Worm (Caenorhabditis elegans) whole organism, midembryonic: ENCODE data around the gene R107.9.
"Not testable (repeated sequence)": the region's sequence is repeated elsewhere in the genome, so short reads cannot be mapped to it uniquely, and the experiment has no call there.

Experiments
- T22C8.4 ChIP-seq: fragments of 200-800 bp; sonication (Bioruptor generic); IDR thresholded peaks from 2 replicates; pipeline ENCODE4 v1.3.6; 2022; ENCODE audit warnings: missing genetic modification characterization, missing compliant biosample characterization
- cog-1 ChIP-seq: sonication (generic microtip); optimal IDR thresholded peaks from 2 replicates; lab custom pipeline; 2016; ENCODE audit warnings: missing genetic modification characterization, missing compliant biosample characterization
- flt-1 ChIP-seq: fragments of 200-800 bp; sonication (Bioruptor generic); IDR thresholded peaks from 2 replicates; pipeline ENCODE4 v1.3.6; 2022; ENCODE audit warnings: missing genetic modification characterization, missing compliant biosample characterization
- klf-2 ChIP-seq: fragments of 200-800 bp; sonication (Bioruptor generic); conservative IDR thresholded peaks from 2 replicates; pipeline ENCODE4 v1.3.6; 2022; ENCODE audit warnings: missing genetic modification reagents, missing genetic modification characterization, missing compliant biosample characterization
- med-1 ChIP-seq: sonication (generic microtip); optimal IDR thresholded peaks from 2 replicates; lab custom pipeline; 2017; ENCODE audit warnings: missing genetic modification characterization, mild to moderate bottlenecking, missing compliant biosample characterization, antibody characterized with exemption, missing genetic modification reagents; ENCODE audit not compliant: insufficient read depth
- ref-1 ChIP-seq: fragments of 200-800 bp; sonication (Bioruptor generic); conservative IDR thresholded peaks from 2 replicates; pipeline ENCODE4 v1.3.6; 2022; ENCODE audit warnings: missing genetic modification reagents, missing genetic modification characterization, missing compliant biosample characterization
- tab-1 ChIP-seq: fragments of 200-800 bp; sonication (Bioruptor generic); IDR thresholded peaks from 2 replicates; pipeline ENCODE4 v1.3.6; 2022; ENCODE audit warnings: missing genetic modification characterization, missing compliant biosample characterization
- ztf-23 ChIP-seq: fragments of 200-800 bp; sonication (Bioruptor generic); IDR thresholded peaks from 2 replicates; pipeline ENCODE4 v1.3.6; 2022; ENCODE audit warnings: missing genetic modification reagents, missing genetic modification characterization, missing compliant biosample characterization
- ztf-29 ChIP-seq: fragments of 200-800 bp; sonication (Bioruptor generic); IDR thresholded peaks from 2 replicates; pipeline ENCODE4 v1.3.6; 2022; ENCODE audit warnings: missing genetic modification reagents, missing genetic modification characterization, missing compliant biosample characterization

Gene R107.9

ce11 chrIII:9037658-9038057, at the start of gene R107.9:
R107.9 (plus strand) TSS chrIII:9037958.
- no peak for TF ChIP-seq ztf-29 (GFP tag; lab: Robert Waterston, UW)
- TF ChIP-seq tab-1 (GFP tag; lab: Robert Waterston, UW) = no peak
- no peak for TF ChIP-seq ztf-23 (GFP tag; lab: Robert Waterston, UW)

ce11 chrIII:8988061-8988460, 49.7 kb upstream of the R107.9 start:
- no peak for TF ChIP-seq cog-1 (tag; lab: Kevin White, UChicago)
- TF ChIP-seq ztf-23 (GFP tag; lab: Robert Waterston, UW) = no peak

ce11 chrIII:8988544-8988943, 49.2 kb upstream of the R107.9 start:
- TF ChIP-seq tab-1 (GFP tag; lab: Robert Waterston, UW) (no peak), ztf-29 (GFP tag; lab: Robert Waterston, UW) (no peak), ztf-23 (GFP tag; lab: Robert Waterston, UW) (no peak), flt-1 (GFP tag; lab: Robert Waterston, UW) (0 out of 2 replicates have a peak, but pooled peaks have one; percentile 34), T22C8.4 (GFP tag; lab: Robert Waterston, UW) (no peak; the same call in 1 of the 2 replicates), ref-1 (no peak)

ce11 chrIII:8989752-8990151, 48.0 kb upstream of the R107.9 start, which contains the start of gene R08D7.7:
R08D7.7 (plus strand) TSS chrIII:8990052.
- TF ChIP-seq med-1 (GFP tag; lab: Kevin White, UChicago); ref-1; klf-2: not testable (repeated sequence)

- TF ChIP-seq klf-2 (no peak), ref-1 (no peak), ztf-29 (GFP tag; lab: Robert Waterston, UW) (no peak), med-1 (GFP tag; lab: Kevin White, UChicago) (no peak), tab-1 (GFP tag; lab: Robert Waterston, UW) (no peak)
These were observed 41.1 kb upstream of the R107.9 start, which contains the start of gene skat-1 for ce11 chrIII:8996686-8997085. skat-1 (minus strand) TSS chrIII:8996786.

ce11 chrIII:8997821-8998220, 39.9 kb upstream of the R107.9 start:
- no peak for TF ChIP-seq T22C8.4 (GFP tag; lab: Robert Waterston, UW)
- no peak for TF ChIP-seq flt-1 (GFP tag; lab: Robert Waterston, UW)
- TF ChIP-seq ztf-23 (GFP tag; lab: Robert Waterston, UW) = no peak
- TF ChIP-seq med-1 (GFP tag; lab: Kevin White, UChicago) = no peak
- TF ChIP-seq klf-2 = no peak
- TF ChIP-seq cog-1 (tag; lab: Kevin White, UChicago) = no peak
- no peak for TF ChIP-seq ref-1
- TF ChIP-seq tab-1 (GFP tag; lab: Robert Waterston, UW) = no peak
- TF ChIP-seq ztf-29 (GFP tag; lab: Robert Waterston, UW) = no peak

- TF ChIP-seq T22C8.4 (GFP tag; lab: Robert Waterston, UW) (no peak), ztf-29 (GFP tag; lab: Robert Waterston, UW) (no peak), flt-1 (GFP tag; lab: Robert Waterston, UW) (no peak), med-1 (GFP tag; lab: Kevin White, UChicago) (no peak), klf-2 (no peak), cog-1 (tag; lab: Kevin White, UChicago) (no peak), ztf-23 (GFP tag; lab: Robert Waterston, UW) (no peak), tab-1 (GFP tag; lab: Robert Waterston, UW) (no peak), ref-1 (no peak)
These were observed 38.9 kb upstream of the R107.9 start for ce11 chrIII:8998884-8999283.

- TF ChIP-seq cog-1 (tag; lab: Kevin White, UChicago) (no peak), T22C8.4 (GFP tag; lab: Robert Waterston, UW) (no peak), tab-1 (GFP tag; lab: Robert Waterston, UW) (no peak), klf-2 (no peak), ztf-29 (GFP tag; lab: Robert Waterston, UW) (no peak), flt-1 (GFP tag; lab: Robert Waterston, UW) (no peak), ref-1 (no peak), med-1 (GFP tag; lab: Kevin White, UChicago) (no peak), ztf-23 (GFP tag; lab: Robert Waterston, UW) (no peak)
These were observed 38.2 kb upstream of the R107.9 start, which contains the start of gene F59B2.3 for ce11 chrIII:8999508-8999907. F59B2.3 (minus strand) TSS chrIII:8999766.

ce11 chrIII:9001491-9001890, 36.3 kb upstream of the R107.9 start:
- TF ChIP-seq ztf-29 (GFP tag; lab: Robert Waterston, UW) (no peak), flt-1 (GFP tag; lab: Robert Waterston, UW) (no peak), T22C8.4 (GFP tag; lab: Robert Waterston, UW) (no peak), ref-1 (no peak), cog-1 (tag; lab: Kevin White, UChicago) (no peak), tab-1 (GFP tag; lab: Robert Waterston, UW) (no peak), ztf-23 (GFP tag; lab: Robert Waterston, UW) (0 out of 2 replicates have a peak, but pooled peaks have one; percentile 6)

ce11 chrIII:9001899-9002298, 35.9 kb upstream of the R107.9 start, which contains the start of gene rpn-6.2:
rpn-6.2 (minus strand) TSS chrIII:9001999.
- TF ChIP-seq ref-1 = no peak
- TF ChIP-seq flt-1 (GFP tag; lab: Robert Waterston, UW) = no peak
- no peak for TF ChIP-seq cog-1 (tag; lab: Kevin White, UChicago)
- no peak for TF ChIP-seq ztf-29 (GFP tag; lab: Robert Waterston, UW)
- TF ChIP-seq med-1 (GFP tag; lab: Kevin White, UChicago) = no peak
- no peak for TF ChIP-seq ztf-23 (GFP tag; lab: Robert Waterston, UW)
